Fruit fly (Drosophila melanogaster): ENCODE data around the gene CG31913.

The CG31913 gene

dm6 chr2L:5745857-5746256 lies 38.0 kb upstream of the CG31913 start, which contains the start of gene CG11029:
CG11029 (plus strand) TSS chr2L:5746157.
- TF ChIP-seq Opbp (GFP tag; IDR thresholded peaks at IDR 0.05; ENCODE audit: partially characterized antibody), result no peak
- TF ChIP-seq sd (tag; optimal IDR thresholded peaks at IDR 0.05), result no peak
- TF ChIP-seq dmrt99B (tag; optimal IDR thresholded peaks at IDR 0.05), result no peak

- TF ChIP-seq wek (GFP tag; optimal IDR thresholded peaks at IDR 0.05) (no peak), Bteb2 (GFP tag; optimal IDR thresholded peaks at IDR 0.05) (no peak), CG3726 (GFP tag; IDR thresholded peaks at IDR 0.05) (no peak), CG10209 (GFP tag; optimal IDR thresholded peaks at IDR 0.05) (no peak), fd3F (GFP tag; optimal IDR thresholded peaks at IDR 0.05) (no peak), Ptx1 (GFP tag; IDR thresholded peaks at IDR 0.05) (0 out of 2 replicates have a peak, but pooled peaks have one; percentile 4)
Measured at dm6 chr2L:5748188-5748587, 35.6 kb upstream of the CG31913 start.

- 0 out of 2 replicates have a peak, but pooled peaks have one; percentile 21 for TF ChIP-seq CG11247 (GFP tag; IDR thresholded peaks at IDR 0.05)
- TF ChIP-seq slbo (GFP tag; IDR thresholded peaks at IDR 0.05), result 0 out of 2 replicates have a peak, but pooled peaks have one; percentile 34
- TF ChIP-seq lmd (GFP tag; IDR thresholded peaks at IDR 0.05), result 0 out of 2 replicates have a peak, but pooled peaks have one; percentile 37
- TF ChIP-seq CG11398 (GFP tag; optimal IDR thresholded peaks at IDR 0.05), result no peak
- peak; percentile 38 for TF ChIP-seq sens (GFP tag)
- no peak for TF ChIP-seq toy (GFP tag; IDR thresholded peaks at IDR 0.05)
- peak; percentile 14 for TF ChIP-seq CG11504 (tag; optimal IDR thresholded peaks at IDR 0.05)
- TF ChIP-seq nom (GFP tag; optimal IDR thresholded peaks at IDR 0.05), result peak; percentile 29
- TF ChIP-seq row (GFP tag; IDR thresholded peaks at IDR 0.05), result peak; percentile 38; the same call in 1 of the 3 replicates
Measured at dm6 chr2L:5751448-5751847, 32.4 kb upstream of the CG31913 start.

DNA sequence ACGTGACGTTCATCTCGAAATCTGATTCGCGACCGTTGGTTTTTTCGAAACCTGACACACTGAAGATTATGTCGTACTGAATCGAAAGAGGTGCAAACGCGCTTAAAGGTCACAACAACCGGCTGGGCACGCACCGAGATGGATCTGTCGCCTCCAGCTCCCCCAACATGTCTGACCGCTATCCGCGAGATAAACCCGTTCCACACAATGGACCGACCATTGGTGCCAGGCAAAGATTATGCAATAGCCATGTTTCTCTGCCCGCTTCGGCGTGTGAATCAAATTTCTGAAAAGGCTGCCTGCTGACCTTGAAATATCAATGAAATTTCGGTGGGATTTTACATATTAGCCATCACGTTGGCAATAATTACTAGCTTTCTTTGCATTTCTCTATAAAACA lies 18.7 kb upstream of the CG31913 start:
- TF ChIP-seq Lhr (GFP tag; optimal IDR thresholded peaks at IDR 0.05) (no peak), CG18619 (GFP tag; optimal IDR thresholded peaks at IDR 0.05) (no peak), odd (GFP tag; optimal IDR thresholded peaks at IDR 0.05) (no peak), chinmo (GFP tag; IDR thresholded peaks at IDR 0.05; ENCODE audit: partially characterized antibody) (0 out of 4 replicates have a peak, but pooled peaks have one; percentile 72), ato (GFP tag; IDR thresholded peaks at IDR 0.05; ENCODE audit: partially characterized antibody) (no peak), caup (GFP tag; optimal IDR thresholded peaks at IDR 0.05; ENCODE audit: severe bottlenecking) (no peak), luna (GFP tag; optimal IDR thresholded peaks at IDR 0.05) (no peak), CG12299 (tag; optimal IDR thresholded peaks at IDR 0.05) (no peak), ftz-f1 (GFP tag; optimal IDR thresholded peaks at IDR 0.05) (peak; percentile 3), CG11247 (GFP tag; IDR thresholded peaks at IDR 0.05) (no peak), mam (GFP tag; optimal IDR thresholded peaks at IDR 0.05) (no peak), Pdp1 (GFP tag; optimal IDR thresholded peaks at IDR 0.05) (peak in 1 of 2 experiments; percentile 79), CG10979 (tag; optimal IDR thresholded peaks at IDR 0.05) (no peak), Oli (tag; optimal IDR thresholded peaks at IDR 0.05) (no peak), CG8359 (GFP tag; optimal IDR thresholded peaks at IDR 0.05; ENCODE audit: borderline replicate concordance) (no peak), CG15696 (tag; optimal IDR thresholded peaks at IDR 0.05) (no peak), sens-2 (GFP tag; IDR thresholded peaks at IDR 0.05) (no peak), H2.0 (GFP tag; IDR thresholded peaks at IDR 0.05) (no peak), CG17359 (tag; optimal IDR thresholded peaks at IDR 0.05) (no peak), CG13894 (tag; optimal IDR thresholded peaks at IDR 0.05) (no peak), wdn (GFP tag; IDR thresholded peaks at IDR 0.05) (no peak), pnt (GFP tag; optimal IDR thresholded peaks at IDR 0.05) (no peak), CG12769 (tag; optimal IDR thresholded peaks at IDR 0.05) (peak; percentile 65), vvl (GFP tag; IDR thresholded peaks at IDR 0.05) (0 out of 2 replicates have a peak, but pooled peaks have one; percentile 10), Hr3 (GFP tag; optimal IDR thresholded peaks at IDR 0.05) (no peak), Bdp1 (GFP tag; optimal IDR thresholded peaks at IDR 0.05) (no peak), YL-1 (GFP tag; optimal IDR thresholded peaks at IDR 0.05) (no peak), CG18262 (tag; optimal IDR thresholded peaks at IDR 0.05) (no peak), lbe (GFP tag; optimal IDR thresholded peaks at IDR 0.05) (no peak)

Measured in whole organism, embryonic.